Worm (Caenorhabditis elegans): ENCODE results near the gene nhr-135.

DNA sequence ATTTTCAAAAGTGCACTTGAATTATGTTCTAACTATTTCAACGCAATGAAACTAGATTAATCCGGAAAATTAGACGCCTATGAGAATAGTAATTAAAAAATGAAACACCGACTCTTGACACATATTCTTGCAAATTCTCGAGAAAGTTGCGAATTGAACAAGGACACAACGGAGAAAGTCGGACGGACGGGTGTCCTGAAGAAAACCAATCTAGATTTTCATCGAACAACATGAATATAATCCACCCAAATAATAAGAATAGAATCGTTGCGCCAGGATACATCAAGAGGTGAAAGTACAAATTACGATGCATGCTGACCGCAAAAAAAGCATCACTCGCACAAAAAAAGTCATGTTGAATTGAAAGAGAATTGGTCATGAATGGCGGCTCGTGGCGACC is 24.7 kb downstream of the nhr-135 start:
- TF ChIP-seq ceh-82 (tag; optimal IDR thresholded peaks at IDR 0.05) (no peak), fos-1 (tag; optimal IDR thresholded peaks at IDR 0.05) (no peak), elt-3 (tag; optimal IDR thresholded peaks at IDR 0.05) (no peak), R02D3.7 (tag; optimal IDR thresholded peaks at IDR 0.05) (no peak)
